Fruit fly (Drosophila melanogaster): ENCODE measurements around the gene CG5478.

CG5478 gene

DNA sequence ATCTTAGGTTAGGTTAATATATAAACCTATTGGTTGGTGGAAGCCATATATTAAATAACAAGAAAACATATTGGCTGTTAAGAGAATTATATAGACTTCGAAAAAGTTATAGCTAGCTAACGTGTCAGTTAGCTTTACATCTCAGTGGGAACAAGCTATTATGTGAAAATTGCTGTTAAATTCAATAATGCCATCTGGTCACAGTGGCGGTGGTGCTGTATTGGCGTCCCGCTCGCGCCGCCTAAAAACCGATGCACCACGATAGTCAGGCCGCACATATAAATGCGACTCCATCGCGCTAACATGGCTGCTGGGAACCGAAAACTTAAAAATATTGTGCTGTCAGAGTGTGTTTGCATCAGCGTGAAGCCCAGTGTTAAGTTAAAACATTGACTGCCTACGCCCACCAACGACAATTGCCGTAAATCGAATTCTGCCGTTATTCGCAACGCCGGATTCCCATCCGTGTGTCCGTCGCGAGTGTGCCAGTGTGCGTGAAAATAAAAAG lies 39.5 kb upstream of the CG5478 start, which contains the start of gene Hel89B (continued):
- TF ChIP-seq ham (GFP tag; IDR thresholded peaks at IDR 0.05) (no peak), Hr78 (GFP tag; optimal IDR thresholded peaks at IDR 0.05) (peak in 1 of 2 experiments; percentile 61), shn (GFP tag; optimal IDR thresholded peaks at IDR 0.05) (peak; percentile 59), CG11398 (GFP tag; optimal IDR thresholded peaks at IDR 0.05) (no peak), Spps (tag; optimal IDR thresholded peaks at IDR 0.05) (no peak), br (optimal IDR thresholded peaks at IDR 0.05) (no peak), CG3163 (GFP tag; optimal IDR thresholded peaks at IDR 0.05) (no peak), CG13624 (GFP tag; optimal IDR thresholded peaks at IDR 0.05) (peak; percentile 47), hth (optimal IDR thresholded peaks at IDR 0.05) (no peak), CG6813 (GFP tag; optimal IDR thresholded peaks at IDR 0.05) (no peak), Dll (GFP tag; IDR thresholded peaks at IDR 0.05; ENCODE audit: partially characterized antibody) (no peak), Blimp-1 (GFP tag; optimal IDR thresholded peaks at IDR 0.05) (peak; percentile 47), tx (GFP tag; optimal IDR thresholded peaks at IDR 0.05) (peak; percentile 68), BEAF-32 (GFP tag; optimal IDR thresholded peaks at IDR 0.05) (peak; percentile 95), repo (GFP tag; optimal IDR thresholded peaks at IDR 0.05) (no peak), NK7.1 (GFP tag; optimal IDR thresholded peaks at IDR 0.05) (peak; percentile 3), Doc3 (GFP tag; IDR thresholded peaks at IDR 0.05; ENCODE audit: partially characterized antibody) (no peak), CrebB (tag; optimal IDR thresholded peaks at IDR 0.05) (no peak), Nf-YA (GFP tag; IDR thresholded peaks at IDR 0.05) (no peak), CG17612 (GFP tag; IDR thresholded peaks at IDR 0.05) (no peak), nerfin-1 (tag; optimal IDR thresholded peaks at IDR 0.05) (peak; percentile 32), Myb (GFP tag; optimal IDR thresholded peaks at IDR 0.05) (peak; percentile 54), tup (GFP tag; optimal IDR thresholded peaks at IDR 0.05) (peak; percentile 44), CG33213 (GFP tag; optimal IDR thresholded peaks at IDR 0.05) (peak; percentile 69), tio (GFP tag; optimal IDR thresholded peaks at IDR 0.05) (peak; percentile 68), gsb-n (tag; optimal IDR thresholded peaks at IDR 0.05) (peak; percentile 63), slbo (GFP tag; IDR thresholded peaks at IDR 0.05) (no peak), Oaz (GFP tag; IDR thresholded peaks at IDR 0.05) (no peak), CG10209 (GFP tag; optimal IDR thresholded peaks at IDR 0.05) (peak; percentile 40), CG9215 (GFP tag; IDR thresholded peaks at IDR 0.05) (no peak), CG3407 (GFP tag; optimal IDR thresholded peaks at IDR 0.05) (peak; percentile 2), sima (GFP tag; optimal IDR thresholded peaks at IDR 0.05) (peak; percentile 20), Xrp1 (GFP tag; IDR thresholded peaks at IDR 0.05) (no peak), CG7372 (GFP tag; IDR thresholded peaks at IDR 0.05) (no peak), CG14667 (GFP tag; IDR thresholded peaks at IDR 0.05) (no peak), CG7271 (tag; optimal IDR thresholded peaks at IDR 0.05) (no peak), CG1647 (GFP tag; optimal IDR thresholded peaks at IDR 0.05) (peak; percentile 30), gcm (GFP tag; optimal IDR thresholded peaks at IDR 0.05) (no peak), CG11723 (GFP tag; optimal IDR thresholded peaks at IDR 0.05) (peak; percentile 17), prd (optimal IDR thresholded peaks at IDR 0.05) (no peak), prd (GFP tag; IDR thresholded peaks at IDR 0.05) (no peak), HmgD (GFP tag; optimal IDR thresholded peaks at IDR 0.05) (no peak), Deaf1 (tag; optimal IDR thresholded peaks at IDR 0.05) (no peak), Sry-δ (GFP tag; optimal IDR thresholded peaks at IDR 0.05) (peak; percentile 96), Optix (GFP tag; IDR thresholded peaks at IDR 0.05) (no peak), CG12299 (tag; optimal IDR thresholded peaks at IDR 0.05) (no peak), CG8924 (tag; optimal IDR thresholded peaks at IDR 0.05) (peak; percentile 60), CG14860 (GFP tag; IDR thresholded peaks at IDR 0.05; ENCODE audit: partially characterized antibody) (no peak), nau (GFP tag; optimal IDR thresholded peaks at IDR 0.05) (peak; percentile 27), CG2712 (tag; optimal IDR thresholded peaks at IDR 0.05) (peak; percentile 81), al (GFP tag; IDR thresholded peaks at IDR 0.05) (no peak), HLH3B (GFP tag; IDR thresholded peaks at IDR 0.05) (no peak)

Data from whole organism, embryonic.